Worm (Caenorhabditis elegans) whole organism, mixed stage, embryonic: Measurements from ENCODE around the gene mltn-8.

Experiments used
- blmp-1 ChIP-seq: fragments of 150-350 bp; optimal IDR thresholded peaks from 2 replicates; lab custom pipeline; 2014; ENCODE audit warnings: missing biosample characterization, missing genetic modification characterization
- ceh-39 ChIP-seq: fragments of 150-350 bp; optimal IDR thresholded peaks from 2 replicates; lab custom pipeline; 2014; ENCODE audit warnings: missing biosample characterization, missing genetic modification characterization
- ceh-83 ChIP-seq: fragments of 200-800 bp; sonication (Bioruptor generic); optimal IDR thresholded peaks from 2 replicates; lab custom pipeline; 2018; ENCODE audit warnings: mild to moderate bottlenecking, missing genetic modification characterization, missing compliant biosample characterization
- ces-1 ChIP-seq: fragments of 150-350 bp; optimal IDR thresholded peaks from 2 replicates; lab custom pipeline; 2014; ENCODE audit warnings: missing biosample characterization, missing genetic modification reagents, missing genetic modification characterization
- drap-1 ChIP-seq: fragments of 200-800 bp; sonication (Bioruptor generic); optimal IDR thresholded peaks from 3 replicates; lab custom pipeline; 2018; ENCODE audit warnings: mild to moderate bottlenecking, missing genetic modification characterization, missing compliant biosample characterization
- elt-1 ChIP-seq: sonication (generic microtip); optimal IDR thresholded peaks from 2 replicates; lab custom pipeline; 2017; ENCODE audit warnings: missing genetic modification characterization, mild to moderate bottlenecking, missing compliant biosample characterization, antibody characterized with exemption, moderate library complexity, borderline replicate concordance; ENCODE audit not compliant: insufficient read depth
- lin-13 ChIP-seq: fragments of 150-350 bp; optimal IDR thresholded peaks from 2 replicates; lab custom pipeline; 2014; ENCODE audit warnings: missing biosample characterization, missing genetic modification characterization
- lin-32 ChIP-seq: fragments of 200-800 bp; sonication (Bioruptor generic); optimal IDR thresholded peaks from 2 replicates; lab custom pipeline; 2018; ENCODE audit warnings: mild to moderate bottlenecking, missing genetic modification characterization, missing compliant biosample characterization
- lsy-2 ChIP-seq: fragments of 150-350 bp; optimal IDR thresholded peaks from 2 replicates; lab custom pipeline; 2014; ENCODE audit warnings: missing biosample characterization, missing genetic modification characterization
- pha-4 ChIP-seq: fragments of 150-350 bp; optimal IDR thresholded peaks from 2 replicates; lab custom pipeline; 2018; ENCODE audit warnings: missing biosample characterization, missing genetic modification reagents, missing genetic modification characterization
- snpc-4 ChIP-seq: fragments of 150-350 bp; optimal IDR thresholded peaks from 2 replicates; lab custom pipeline; 2014; ENCODE audit warnings: missing biosample characterization, missing genetic modification characterization
- sptf-1 ChIP-seq: sonication (generic microtip); optimal IDR thresholded peaks from 2 replicates; lab custom pipeline; 2017; ENCODE audit warnings: mild to moderate bottlenecking, missing genetic modification characterization, moderate library complexity, missing compliant biosample characterization
- unc-62 ChIP-seq: fragments of 150-350 bp; optimal IDR thresholded peaks from 2 replicates; lab custom pipeline; 2014; ENCODE audit warnings: missing biosample characterization, missing genetic modification reagents, missing genetic modification characterization
- zip-8 ChIP-seq: fragments of 150-350 bp; optimal IDR thresholded peaks from 2 replicates; lab custom pipeline; 2014; ENCODE audit warnings: missing biosample characterization, missing genetic modification characterization

DNA sequence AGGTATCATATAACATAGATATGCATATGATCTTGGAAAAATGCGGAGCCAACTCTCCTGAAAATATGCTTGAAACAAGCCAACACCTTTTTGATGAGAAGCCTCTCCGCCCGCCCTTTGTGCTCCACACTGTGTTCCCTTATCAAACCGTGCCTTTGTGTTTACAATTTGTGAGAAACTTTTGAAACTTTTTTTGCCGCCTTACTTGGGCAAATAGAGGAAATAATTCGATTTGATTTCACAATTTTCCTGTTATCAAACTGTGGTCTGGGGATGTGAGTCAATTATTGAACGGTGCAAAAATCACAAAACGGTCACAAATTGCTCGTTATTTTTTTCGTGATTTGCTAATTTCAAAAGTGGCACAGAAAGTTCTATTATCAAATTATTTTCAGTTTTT is 47.5 kb downstream of the mltn-8 start:
- TF ChIP-seq snpc-4 (no peak), zip-8 (tag; lab: Kevin White, UChicago) (no peak), lin-13 (tag; lab: Kevin White, UChicago) (no peak), lin-32 (GFP tag; lab: Kevin White, UChicago) (no peak), ceh-39 (tag; lab: Kevin White, UChicago) (no peak), pha-4 (tag; lab: Kevin White, UChicago) (no peak), blmp-1 (tag; lab: Kevin White, UChicago) (no peak), unc-62 (GFP tag; lab: Kevin White, UChicago) (no peak), elt-1 (no peak), ceh-83 (GFP tag; lab: Kevin White, UChicago) (no peak), ces-1 (no peak), drap-1 (GFP tag; lab: Kevin White, UChicago) (no peak), lsy-2 (tag; lab: Kevin White, UChicago) (no peak), sptf-1 (tag; lab: Kevin White, UChicago) (no peak)
